Worm (Caenorhabditis elegans): ENCODE measurements around the gene Y15E3A.3.

Gene Y15E3A.3

DNA sequence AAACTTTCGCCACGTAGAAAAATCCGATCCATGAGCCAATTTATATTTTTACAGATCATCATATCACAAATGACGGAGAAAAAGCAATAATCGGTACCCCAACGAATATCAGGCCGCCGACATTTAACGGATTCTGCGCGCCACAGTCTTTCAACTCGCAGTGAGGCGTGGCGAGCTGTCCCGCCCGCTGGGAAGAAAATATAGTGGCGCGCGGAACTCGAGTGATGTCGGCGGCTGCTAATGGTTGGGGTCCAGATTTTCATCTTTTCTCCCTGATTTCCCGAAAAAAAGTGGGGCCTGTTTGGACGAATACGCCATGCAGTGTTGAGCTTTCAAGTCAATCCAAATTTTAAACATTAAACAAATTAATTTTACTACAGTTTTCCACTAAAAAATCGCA lies 47.0 kb downstream of the Y15E3A.3 start:
- TF ChIP-seq egl-27 (tag; optimal IDR thresholded peaks at IDR 0.05) (no peak), snpc-4 (tag; optimal IDR thresholded peaks at IDR 0.05) (peak; percentile 70), lin-39 (tag; optimal IDR thresholded peaks at IDR 0.05) (no peak), nhr-67 (tag; optimal IDR thresholded peaks at IDR 0.05) (no peak), fkh-10 (GFP tag; optimal IDR thresholded peaks at IDR 0.05) (no peak)

DNA sequence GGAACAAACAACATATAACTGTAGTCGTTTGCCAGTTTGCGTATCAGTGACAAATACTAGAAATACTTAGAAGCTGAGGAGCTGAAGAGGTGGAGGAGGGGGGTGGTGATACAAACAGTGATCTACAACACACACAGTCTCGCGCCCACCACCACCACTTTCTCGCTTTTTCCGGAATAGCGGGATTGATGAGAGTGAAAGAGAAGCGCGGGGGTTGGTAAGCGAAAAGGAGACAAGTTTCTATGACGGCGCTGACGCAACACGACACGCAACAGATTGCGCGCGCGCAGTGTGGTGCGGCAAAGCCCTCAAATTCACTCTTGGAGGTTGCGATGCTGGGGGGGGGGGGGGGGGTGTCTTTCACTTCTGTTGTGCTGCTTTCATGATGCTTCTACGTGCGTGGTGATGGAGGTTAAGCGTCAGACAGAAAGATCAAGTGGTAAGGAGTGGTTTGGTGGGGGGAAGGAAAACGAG lies 47.9 kb downstream of the Y15E3A.3 start, which contains the start of gene kin-20:
Gene kin-20 (minus strand): TSS at position 51 of the 474 bp plus-strand sequence.
- TF ChIP-seq pha-4 (tag; optimal IDR thresholded peaks at IDR 0.05) (peak; percentile 15), egl-5 (tag; optimal IDR thresholded peaks at IDR 0.05) (no peak), nhr-23 (tag; optimal IDR thresholded peaks at IDR 0.05) (peak; percentile 16), nhr-25 (tag; optimal IDR thresholded peaks at IDR 0.05) (peak; percentile 65), fkh-10 (GFP tag; optimal IDR thresholded peaks at IDR 0.05) (no peak)

DNA sequence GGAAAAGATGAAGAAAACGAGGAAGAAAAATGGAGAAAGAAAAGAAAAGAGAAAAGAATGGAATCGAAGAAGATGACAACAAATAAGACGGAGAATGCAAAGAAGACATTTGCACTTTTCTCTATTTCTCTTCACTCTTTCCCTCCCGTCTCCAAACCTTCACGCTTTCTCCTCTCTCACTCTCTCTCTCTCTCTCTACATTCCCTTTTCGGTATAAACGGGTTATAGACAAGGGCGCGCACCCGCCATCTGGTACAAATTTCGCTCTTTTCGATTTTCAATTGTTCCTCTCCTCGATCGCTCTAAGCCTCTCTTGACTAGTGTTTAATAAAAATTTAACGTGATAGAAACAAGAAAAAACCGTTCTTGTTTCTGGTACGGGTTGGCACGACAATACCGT lies 48.8 kb downstream of the Y15E3A.3 start:
- TF ChIP-seq elt-2 (tag; optimal IDR thresholded peaks at IDR 0.05) (peak; percentile 32), nhr-67 (tag; optimal IDR thresholded peaks at IDR 0.05) (no peak), ama-1 (optimal IDR thresholded peaks at IDR 0.05) (no peak), nhr-11 (tag; optimal IDR thresholded peaks at IDR 0.05) (peak; percentile 35), lin-39 (tag; optimal IDR thresholded peaks at IDR 0.05) (peak; percentile 29), snpc-4 (tag; optimal IDR thresholded peaks at IDR 0.05) (peak; percentile 63), tbx-2 (tag; optimal IDR thresholded peaks at IDR 0.05) (peak; percentile 46), nhr-77 (tag; optimal IDR thresholded peaks at IDR 0.05) (no peak), ceh-9 (tag; optimal IDR thresholded peaks at IDR 0.05) (peak; percentile 45), nhr-12 (tag; optimal IDR thresholded peaks at IDR 0.05) (no peak), lin-15B (tag; optimal IDR thresholded peaks at IDR 0.05) (peak; percentile 24), daf-12 (tag; optimal IDR thresholded peaks at IDR 0.05) (no peak), elt-3 (tag; optimal IDR thresholded peaks at IDR 0.05) (peak in 1 of 3 experiments; percentile 39), nhr-23 (tag; optimal IDR thresholded peaks at IDR 0.05) (peak; percentile 95), unc-62 (GFP tag; optimal IDR thresholded peaks at IDR 0.05) (peak; percentile 34), mdl-1 (tag; optimal IDR thresholded peaks at IDR 0.05) (peak; percentile 49), ceh-28 (tag; optimal IDR thresholded peaks at IDR 0.05) (peak; percentile 26), hmg-11 (tag; optimal IDR thresholded peaks at IDR 0.05) (peak; percentile 71), skn-1 (tag; optimal IDR thresholded peaks at IDR 0.05) (peak; percentile 72), nhr-43 (tag; optimal IDR thresholded peaks at IDR 0.05; ENCODE audit: poor library complexity, severe bottlenecking) (peak; percentile 91), fos-1 (tag; optimal IDR thresholded peaks at IDR 0.05) (no peak), lsy-12 (tag; optimal IDR thresholded peaks at IDR 0.05) (peak; percentile 22), unc-39 (tag; optimal IDR thresholded peaks at IDR 0.05) (no peak), R02D3.7 (tag; optimal IDR thresholded peaks at IDR 0.05) (peak; percentile 21), nhr-28 (tag; optimal IDR thresholded peaks at IDR 0.05) (no peak), pha-4 (tag; optimal IDR thresholded peaks at IDR 0.05) (peak; percentile 67), jun-1 (tag; optimal IDR thresholded peaks at IDR 0.05) (peak; percentile 32), ceh-82 (tag; optimal IDR thresholded peaks at IDR 0.05) (no peak), sea-2 (GFP tag; optimal IDR thresholded peaks at IDR 0.05) (peak; percentile 71), nhr-25 (tag; optimal IDR thresholded peaks at IDR 0.05) (peak; percentile 95), mml-1 (tag; optimal IDR thresholded peaks at IDR 0.05) (no peak), fkh-10 (GFP tag; optimal IDR thresholded peaks at IDR 0.05) (peak; percentile 53), egl-27 (tag; optimal IDR thresholded peaks at IDR 0.05) (peak; percentile 72), fkh-2 (tag; optimal IDR thresholded peaks at IDR 0.05) (no peak), elt-1 (tag; optimal IDR thresholded peaks at IDR 0.05) (peak; percentile 79), nfya-1 (tag; optimal IDR thresholded peaks at IDR 0.05; ENCODE audit: insufficient read depth) (peak; percentile 85)

ce11 chrX:15276241-15276640 lies 49.4 kb downstream of the Y15E3A.3 start:
- TF ChIP-seq ztf-4 (tag; optimal IDR thresholded peaks at IDR 0.05) (no peak), ceh-9 (tag; optimal IDR thresholded peaks at IDR 0.05) (no peak), jun-1 (tag; optimal IDR thresholded peaks at IDR 0.05) (no peak), fkh-2 (tag; optimal IDR thresholded peaks at IDR 0.05) (no peak), nhr-12 (tag; optimal IDR thresholded peaks at IDR 0.05) (no peak), elt-2 (tag; optimal IDR thresholded peaks at IDR 0.05) (peak; percentile 81), hmg-11 (tag; optimal IDR thresholded peaks at IDR 0.05) (no peak), daf-12 (tag; optimal IDR thresholded peaks at IDR 0.05) (no peak), R02D3.7 (tag; optimal IDR thresholded peaks at IDR 0.05) (no peak), nhr-28 (tag; optimal IDR thresholded peaks at IDR 0.05) (no peak), pqm-1 (tag; optimal IDR thresholded peaks at IDR 0.05) (peak; percentile 60), lsy-12 (tag; optimal IDR thresholded peaks at IDR 0.05) (no peak), mml-1 (tag; optimal IDR thresholded peaks at IDR 0.05) (no peak)
